Fruit fly (Drosophila melanogaster) whole organism, prepupa: ENCODE measurements around the gene Cyp6d5.

ENCODE experiments used
- Blimp-1 ChIP-seq: fragments of 200-800 bp; sonication (Bioruptor generic); optimal IDR thresholded peaks from 3 replicates; lab custom pipeline; 2017; ENCODE audit warnings: missing biosample characterization, missing genetic modification characterization, mild to moderate bottlenecking, moderate library complexity, missing genetic modification reagents
- CG11294 ChIP-seq: fragments of 200-800 bp; sonication (Bioruptor generic); IDR thresholded peaks from 2 replicates; pipeline ENCODE4 v1.3.6; 2022; ENCODE audit warnings: missing biosample characterization, missing genetic modification characterization
- CG11762 ChIP-seq: fragments of 200-800 bp; sonication (Bioruptor generic); optimal IDR thresholded peaks from 3 replicates; lab custom pipeline; 2016; ENCODE audit warnings: missing biosample characterization, missing genetic modification characterization; ENCODE audit not compliant: insufficient read depth
- CG11902 ChIP-seq: fragments of 200-800 bp; sonication (Bioruptor generic); optimal IDR thresholded peaks from 3 replicates; lab custom pipeline; 2016; ENCODE audit warnings: missing biosample characterization, missing genetic modification characterization
- CG1621 ChIP-seq: fragments of 200-800 bp; sonication (Bioruptor generic); optimal IDR thresholded peaks from 3 replicates; lab custom pipeline; 2018; ENCODE audit warnings: missing biosample characterization, mild to moderate bottlenecking, missing genetic modification characterization
- CG31627 ChIP-seq: fragments of 200-800 bp; sonication (Bioruptor generic); optimal IDR thresholded peaks from 3 replicates; lab custom pipeline; 2016; ENCODE audit warnings: missing biosample characterization, missing genetic modification characterization
- CG34406 ChIP-seq: fragments of 200-800 bp; sonication (Bioruptor generic); optimal IDR thresholded peaks from 3 replicates; lab custom pipeline; 2016; ENCODE audit warnings: missing biosample characterization, missing genetic modification characterization
- CG3919 ChIP-seq: fragments of 200-800 bp; sonication (Bioruptor generic); optimal IDR thresholded peaks from 3 replicates; lab custom pipeline; 2016; ENCODE audit warnings: missing biosample characterization, missing genetic modification characterization
- CG4318 ChIP-seq: fragments of 200-800 bp; sonication (Bioruptor generic); optimal IDR thresholded peaks from 3 replicates; lab custom pipeline; 2017; ENCODE audit warnings: missing biosample characterization, mild to moderate bottlenecking, missing genetic modification characterization
- CG6163 ChIP-seq: fragments of 200-800 bp; sonication (Bioruptor generic); IDR thresholded peaks from 3 replicates; pipeline ENCODE4 v1.3.6; 2022; ENCODE audit warnings: missing biosample characterization, missing genetic modification characterization
- CG6276 ChIP-seq: fragments of 200-800 bp; sonication (Bioruptor generic); optimal IDR thresholded peaks from 2 replicates; lab custom pipeline; 2017; ENCODE audit warnings: missing biosample characterization, mild to moderate bottlenecking, missing genetic modification characterization
- CG6792 ChIP-seq: fragments of 200-800 bp; sonication (Bioruptor generic); optimal IDR thresholded peaks from 3 replicates; lab custom pipeline; 2016; ENCODE audit warnings: missing biosample characterization, missing genetic modification characterization
- CG6808 ChIP-seq: fragments of 200-800 bp; sonication (Bioruptor generic); optimal IDR thresholded peaks from 3 replicates; lab custom pipeline; 2017; ENCODE audit warnings: missing biosample characterization, missing genetic modification characterization, mild to moderate bottlenecking, moderate library complexity, missing genetic modification reagents
- CG6854 ChIP-seq: fragments of 200-800 bp; sonication (Bioruptor generic); optimal IDR thresholded peaks from 2 replicates; lab custom pipeline; 2017; ENCODE audit warnings: missing biosample characterization, mild to moderate bottlenecking, missing genetic modification characterization
- CG7368 ChIP-seq: fragments of 200-800 bp; sonication (Bioruptor generic); optimal IDR thresholded peaks from 3 replicates; lab custom pipeline; 2016; ENCODE audit warnings: missing biosample characterization, missing genetic modification characterization
- CG8119 ChIP-seq: fragments of 200-800 bp; sonication (Bioruptor generic); IDR thresholded peaks from 3 replicates; pipeline ENCODE4 v1.3.6; 2022; ENCODE audit warnings: missing biosample characterization, missing genetic modification characterization
- CG8319 ChIP-seq: fragments of 200-800 bp; sonication (Bioruptor generic); optimal IDR thresholded peaks from 3 replicates; lab custom pipeline; 2016; ENCODE audit warnings: missing biosample characterization, missing genetic modification characterization
- CG8632 ChIP-seq: fragments of 200-800 bp; sonication (Bioruptor generic); optimal IDR thresholded peaks from 3 replicates; lab custom pipeline; 2016; ENCODE audit warnings: missing biosample characterization, missing genetic modification characterization
- CG9139 ChIP-seq: fragments of 200-800 bp; sonication (Bioruptor generic); optimal IDR thresholded peaks from 3 replicates; lab custom pipeline; 2017; ENCODE audit warnings: missing biosample characterization, mild to moderate bottlenecking, missing genetic modification characterization
- Eip75B ChIP-seq: fragments of 200-800 bp; sonication (Bioruptor generic); optimal IDR thresholded peaks from 3 replicates; lab custom pipeline; 2016; ENCODE audit warnings: missing biosample characterization, missing genetic modification characterization
- Eip78C ChIP-seq: fragments of 200-800 bp; sonication (Bioruptor generic); peaks from one replicate; lab custom pipeline; 2016; ENCODE audit warnings: missing biosample characterization, missing genetic modification characterization
- Ets96B ChIP-seq: fragments of 200-800 bp; optimal IDR thresholded peaks from 2 replicates; lab custom pipeline; 2019; ENCODE audit warnings: missing biosample characterization, mild to moderate bottlenecking, missing genetic modification characterization, moderate library complexity
- Hr38 ChIP-seq: sonication (Bioruptor generic); optimal IDR thresholded peaks from 2 replicates; lab custom pipeline; 2016; ENCODE audit warnings: missing biosample characterization, missing genetic modification characterization
- Hr39 ChIP-seq: fragments of 200-800 bp; sonication (Bioruptor generic); optimal IDR thresholded peaks from 2 replicates; lab custom pipeline; 2016; ENCODE audit warnings: missing biosample characterization, missing genetic modification characterization
- OdsH ChIP-seq: fragments of 200-800 bp; sonication (Bioruptor generic); optimal IDR thresholded peaks from 3 replicates; lab custom pipeline; 2016; ENCODE audit warnings: missing biosample characterization, missing genetic modification characterization
- Sox102F ChIP-seq: fragments of 200-800 bp; sonication (Bioruptor generic); optimal IDR thresholded peaks from 2 replicates; lab custom pipeline; 2016; ENCODE audit warnings: missing biosample characterization, mild to moderate bottlenecking, missing genetic modification characterization
- Sox14 ChIP-seq: fragments of 200-800 bp; sonication (Bioruptor generic); optimal IDR thresholded peaks from 3 replicates; lab custom pipeline; 2016; ENCODE audit warnings: missing biosample characterization, missing genetic modification characterization
- cyc ChIP-seq: fragments of 200-800 bp; sonication (Bioruptor generic); optimal IDR thresholded peaks from 3 replicates; lab custom pipeline; 2016; ENCODE audit warnings: missing biosample characterization, missing genetic modification characterization
- dac ChIP-seq: fragments of 200-800 bp; sonication (Bioruptor generic); optimal IDR thresholded peaks from 2 replicates; lab custom pipeline; 2017; ENCODE audit warnings: missing biosample characterization, mild to moderate bottlenecking, missing genetic modification characterization
- fd59A ChIP-seq: fragments of 200-800 bp; sonication (Bioruptor generic); optimal IDR thresholded peaks from 2 replicates; lab custom pipeline; 2017; ENCODE audit warnings: missing biosample characterization, mild to moderate bottlenecking, missing genetic modification characterization, missing genetic modification reagents
- fd85E ChIP-seq: fragments of 200-800 bp; sonication (Bioruptor generic); optimal IDR thresholded peaks from 3 replicates; lab custom pipeline; 2016; ENCODE audit warnings: missing biosample characterization, missing genetic modification characterization
- fkh ChIP-seq: fragments of 200-800 bp; sonication (Bioruptor generic); optimal IDR thresholded peaks from 3 replicates; lab custom pipeline; 2017; ENCODE audit warnings: missing biosample characterization, mild to moderate bottlenecking, missing genetic modification characterization, moderate library complexity
- lz ChIP-seq: fragments of 200-800 bp; sonication (Bioruptor generic); optimal IDR thresholded peaks from 3 replicates; lab custom pipeline; 2016; ENCODE audit warnings: missing biosample characterization, missing genetic modification characterization
- net ChIP-seq: fragments of 200-800 bp; sonication (Bioruptor generic); optimal IDR thresholded peaks from 3 replicates; lab custom pipeline; 2016; ENCODE audit warnings: missing biosample characterization, missing genetic modification characterization
- pdm3 ChIP-seq: fragments of 200-800 bp; sonication (Bioruptor generic); optimal IDR thresholded peaks from 3 replicates; lab custom pipeline; 2016; ENCODE audit warnings: missing biosample characterization, missing genetic modification characterization
- spab ChIP-seq: fragments of 200-800 bp; sonication (Bioruptor generic); optimal IDR thresholded peaks from 2 replicates; lab custom pipeline; 2017; ENCODE audit warnings: missing biosample characterization, mild to moderate bottlenecking, missing genetic modification characterization, missing genetic modification reagents
- ss ChIP-seq, 2 experiments: fragments of 200-800 bp; sonication (Bioruptor generic); optimal IDR thresholded peaks; 2 replicates in 1 of 2; 3 replicates in 1 of 2; lab custom pipeline; 2017 to 2018; ENCODE audit warnings: mild to moderate bottlenecking in 2 of 2, missing biosample characterization in 2 of 2, missing genetic modification characterization in 2 of 2, moderate library complexity in 1 of 2
- svp ChIP-seq: fragments of 200-800 bp; sonication (Bioruptor generic); peaks from one replicate; lab custom pipeline; 2016; ENCODE audit warnings: missing biosample characterization, missing genetic modification characterization
- topi ChIP-seq: fragments of 200-800 bp; sonication (Bioruptor generic); optimal IDR thresholded peaks from 3 replicates; lab custom pipeline; 2016; ENCODE audit warnings: missing biosample characterization, missing genetic modification characterization
- vri ChIP-seq: fragments of 200-800 bp; sonication (Bioruptor generic); optimal IDR thresholded peaks from 3 replicates; lab custom pipeline; 2016; ENCODE audit warnings: missing biosample characterization, mild to moderate bottlenecking, missing genetic modification characterization

Cyp6d5 gene

DNA sequence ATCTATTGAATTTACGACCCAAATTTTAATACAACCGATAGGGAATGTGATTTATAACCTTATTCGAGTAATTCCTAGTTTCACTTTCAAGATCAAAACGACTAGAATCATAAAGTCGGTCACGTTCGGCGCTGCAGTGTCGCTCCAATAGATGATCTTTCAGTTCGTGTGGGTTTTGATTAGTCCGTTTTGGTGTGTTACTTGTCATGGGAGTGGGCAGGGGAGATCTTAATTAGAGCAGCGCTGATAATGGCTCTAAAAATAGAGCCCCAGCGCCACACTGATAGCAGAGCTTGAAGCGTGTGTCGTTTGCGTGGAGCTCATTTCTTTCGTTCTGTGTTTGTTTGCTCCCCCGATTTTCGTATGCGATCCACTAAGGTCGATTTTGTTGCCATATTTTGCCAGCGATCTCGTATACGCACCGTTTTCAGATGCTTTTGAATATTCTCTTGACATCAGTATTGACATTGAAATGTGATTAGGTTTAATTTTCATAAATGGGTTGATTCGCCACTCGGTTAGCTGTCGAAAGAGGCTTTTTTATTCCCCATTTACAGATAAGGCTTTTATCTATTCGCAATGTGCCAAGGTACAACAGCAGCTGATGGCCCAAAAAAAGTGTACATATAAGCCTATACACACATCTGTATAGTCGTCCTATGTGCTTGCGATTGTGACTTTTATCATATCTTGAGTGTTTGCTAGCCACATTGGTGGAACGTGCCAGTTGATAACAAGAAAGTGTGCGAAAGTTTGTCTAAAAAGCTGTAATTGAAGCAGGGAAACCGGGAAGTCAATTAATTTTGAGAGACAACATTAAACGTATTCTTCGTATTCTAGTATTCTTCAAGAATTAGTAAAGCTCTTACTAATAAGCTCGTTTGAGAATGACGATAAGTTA lies 29.8 kb downstream of the Cyp6d5 start:
- TF ChIP-seq CG3919 (GFP tag; lab: Kevin White, UChicago) (no peak), CG7368 (no peak), CG31627 (no peak), lz (no peak), fkh (GFP tag; lab: Kevin White, UChicago) (peak; percentile 53)

- TF ChIP-seq Eip78C (peak; percentile 21), CG11294 (no peak), Hr38 (GFP tag; lab: Kevin White, UChicago) (no peak), Sox102F (GFP tag; lab: Kevin White, UChicago) (no peak), CG6854 (no peak), CG34406 (no peak), CG11902 (GFP tag; lab: Kevin White, UChicago) (no peak)
- TF ChIP-seq, all 60 proteins: peak for 1
Measured at dm6 chr3R:14059703-14060300, 30.8 kb downstream of the Cyp6d5 start.

- peak; percentile 9 for TF ChIP-seq vri (GFP tag; lab: Kevin White, UChicago)
- TF ChIP-seq Eip78C = no peak
- no peak for TF ChIP-seq ss (GFP tag; optimal IDR thresholded peaks at IDR 0.05; lab: Kevin White, UChicago)
- TF ChIP-seq svp = peak; percentile 86
- TF ChIP-seq, all 60 proteins: peak for 2
Measured at dm6 chr3R:14060399-14060798, 31.4 kb downstream of the Cyp6d5 start.

dm6 chr3R:14061049-14061987 lies 32.3 kb downstream of the Cyp6d5 start:
- TF ChIP-seq OdsH (GFP tag; lab: Kevin White, UChicago) (peak; percentile 57), Blimp-1 (GFP tag; lab: Kevin White, UChicago) (no peak), pdm3 (GFP tag; lab: Kevin White, UChicago) (peak; percentile 76), CG31627 (no peak), Eip75B (GFP tag; lab: Kevin White, UChicago) (peak; percentile 82), spab (GFP tag; lab: Kevin White, UChicago) (peak; percentile 90), CG11762 (GFP tag; lab: Kevin White, UChicago) (peak; percentile 74), CG6276 (GFP tag; lab: Kevin White, UChicago) (peak; percentile 92), CG6163 (GFP tag; lab: Robert Waterston, UW) (peak; percentile 98), Eip78C (peak; percentile 90), Hr39 (GFP tag; lab: Kevin White, UChicago) (no peak), CG8319 (GFP tag; lab: Kevin White, UChicago) (peak; percentile 43), CG6854 (peak; percentile 97), CG1621 (peak; percentile 92), CG8119 (GFP tag; lab: Robert Waterston, UW) (peak; percentile 97), CG6808 (GFP tag; lab: Kevin White, UChicago) (peak; percentile 96), CG11902 (GFP tag; lab: Kevin White, UChicago) (no peak), CG9139 (GFP tag; lab: Kevin White, UChicago) (peak; percentile 99), Sox14 (GFP tag; lab: Kevin White, UChicago) (peak; percentile 26), cyc (GFP tag; lab: Kevin White, UChicago) (no peak), Ets96B (tag; lab: Kevin White, UChicago) (peak; percentile 69), CG4318 (no peak), CG7368 (peak; percentile 74), fd85E (GFP tag; lab: Kevin White, UChicago) (peak; percentile 82), fd59A (peak; percentile 42), fkh (GFP tag; lab: Kevin White, UChicago) (no peak), CG6792 (GFP tag; lab: Kevin White, UChicago) (peak; percentile 70), dac (GFP tag; lab: Kevin White, UChicago) (peak; percentile 41), CG11294 (peak; percentile 28; the same call in 1 of the 2 replicates), CG8632 (GFP tag; lab: Kevin White, UChicago) (peak; percentile 83), ss (GFP tag; optimal IDR thresholded peaks at IDR 0.05; lab: Kevin White, UChicago) (peak; percentile 98 to 99), net (peak; percentile 94), topi (GFP tag; lab: Kevin White, UChicago) (peak; percentile 11)
